Fruit fly (Drosophila melanogaster): ENCODE data around the gene Claspin.

Claspin gene

DNA sequence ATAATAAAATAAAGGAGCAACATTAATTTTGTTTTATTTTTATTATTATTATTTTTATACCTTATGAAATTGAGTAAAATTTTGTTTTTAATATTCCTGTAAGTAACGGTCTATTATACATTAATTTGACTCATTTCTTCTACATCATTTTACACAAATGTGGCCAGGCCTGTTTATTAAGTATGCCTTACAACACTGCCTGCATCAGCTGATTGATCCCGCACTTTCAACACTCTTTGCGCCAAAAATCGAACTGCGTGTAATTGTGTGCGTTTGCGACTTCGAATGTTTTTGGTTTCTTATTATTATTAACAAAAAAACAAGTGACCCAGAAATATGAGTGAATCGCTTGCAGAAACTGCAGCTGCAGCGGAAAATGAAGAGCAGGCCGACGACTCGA lies at the start of gene Claspin:
TSS of gene Claspin (plus strand) at position 185 of the 400 bp plus-strand sequence.
- TF ChIP-seq fkh (GFP tag; optimal IDR thresholded peaks at IDR 0.05) (no peak), Sox15 (GFP tag; optimal IDR thresholded peaks at IDR 0.05) (peak; percentile 8), esn (GFP tag; optimal IDR thresholded peaks at IDR 0.05) (peak; percentile 53), CG31627 (GFP tag; optimal IDR thresholded peaks at IDR 0.05) (peak; percentile 53), CG3919 (GFP tag; optimal IDR thresholded peaks at IDR 0.05) (no peak), CG8119 (GFP tag; IDR thresholded peaks at IDR 0.05) (no peak), achi (GFP tag; optimal IDR thresholded peaks at IDR 0.05) (no peak), cyc (GFP tag; optimal IDR thresholded peaks at IDR 0.05) (peak; percentile 38), lz (GFP tag; optimal IDR thresholded peaks at IDR 0.05) (peak; percentile 33)

DNA sequence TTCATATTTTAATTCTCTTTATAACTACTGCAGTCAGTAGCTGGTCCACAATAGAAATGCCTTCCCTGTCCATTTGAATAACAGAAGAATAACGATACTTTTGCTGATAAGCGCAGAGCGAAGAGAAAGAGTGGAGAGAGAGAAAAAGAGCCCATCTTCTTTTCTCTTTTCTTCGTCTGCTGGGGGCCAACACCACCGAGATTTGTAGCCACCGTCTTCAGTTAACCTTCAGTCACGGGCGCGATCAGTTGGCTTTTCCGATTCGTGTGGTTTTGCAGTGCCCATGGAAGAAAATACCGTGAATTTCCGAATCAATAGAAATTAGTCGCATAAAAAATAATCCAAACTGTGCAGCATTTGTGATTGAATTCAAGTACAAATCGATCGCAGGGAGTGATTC lies 49.8 kb upstream of the Claspin start, which contains the start of gene CG1273:
TSS of gene CG1273 (plus strand) at position 218 of the 400 bp plus-strand sequence.
- peak; percentile 10 for TF ChIP-seq esn (GFP tag; optimal IDR thresholded peaks at IDR 0.05)
- TF ChIP-seq fd85E (GFP tag; optimal IDR thresholded peaks at IDR 0.05) = no peak

dm6 chr3L:4264963-4265362 lies 48.3 kb upstream of the Claspin start:
- TF ChIP-seq CG32006 (GFP tag; optimal IDR thresholded peaks at IDR 0.05) (peak; percentile 33), Hr38 (GFP tag; optimal IDR thresholded peaks at IDR 0.05) (no peak), CG34406 (GFP tag; optimal IDR thresholded peaks at IDR 0.05) (no peak), CG6163 (GFP tag; IDR thresholded peaks at IDR 0.05) (0 out of 3 replicates have a peak, but pooled peaks have one; percentile 6), Eip78C (GFP tag) (peak; percentile 63), Eip93F (GFP tag; optimal IDR thresholded peaks at IDR 0.05) (no peak), OdsH (GFP tag; optimal IDR thresholded peaks at IDR 0.05) (no peak)

- TF ChIP-seq dsx (GFP tag; optimal IDR thresholded peaks at IDR 0.05; ENCODE audit: poor library complexity, severe bottlenecking) (no peak), CG8119 (GFP tag; IDR thresholded peaks at IDR 0.05) (no peak), CG8632 (GFP tag; optimal IDR thresholded peaks at IDR 0.05) (no peak), lz (GFP tag; optimal IDR thresholded peaks at IDR 0.05) (no peak), CG6163 (GFP tag; IDR thresholded peaks at IDR 0.05) (no peak), Met (GFP tag; optimal IDR thresholded peaks at IDR 0.05) (no peak), CG9139 (GFP tag; optimal IDR thresholded peaks at IDR 0.05) (no peak), pdm3 (GFP tag; optimal IDR thresholded peaks at IDR 0.05) (no peak), acj6 (GFP tag; optimal IDR thresholded peaks at IDR 0.05) (no peak), cyc (GFP tag; optimal IDR thresholded peaks at IDR 0.05) (no peak), spab (GFP tag; optimal IDR thresholded peaks at IDR 0.05) (no peak), salr (GFP tag; optimal IDR thresholded peaks at IDR 0.05) (no peak), Ets21C (GFP tag; optimal IDR thresholded peaks at IDR 0.05) (no peak)
Measured at dm6 chr3L:4265836-4266235, 47.4 kb upstream of the Claspin start.

dm6 chr3L:4267403-4267802 lies 45.9 kb upstream of the Claspin start, which contains the start of gene CG33764:
TSS of gene CG33764 (minus strand) at chr3L:4267503.
- no peak for TF ChIP-seq Hr4 (GFP tag; optimal IDR thresholded peaks at IDR 0.05)
- no peak for TF ChIP-seq CG10631 (GFP tag; optimal IDR thresholded peaks at IDR 0.05)
- TF ChIP-seq CG32006 (GFP tag; optimal IDR thresholded peaks at IDR 0.05) = no peak
- TF ChIP-seq CG8632 (GFP tag; optimal IDR thresholded peaks at IDR 0.05) = no peak
- no peak for TF ChIP-seq CG11294 (GFP tag; IDR thresholded peaks at IDR 0.05)
- TF ChIP-seq CG8119 (GFP tag; IDR thresholded peaks at IDR 0.05) = no peak
- no peak for TF ChIP-seq Sox14 (GFP tag; optimal IDR thresholded peaks at IDR 0.05)
- TF ChIP-seq eg (GFP tag; IDR thresholded peaks at IDR 0.05) = no peak
- no peak for TF ChIP-seq Eip93F (GFP tag; optimal IDR thresholded peaks at IDR 0.05)
- no peak for TF ChIP-seq CG31627 (GFP tag; optimal IDR thresholded peaks at IDR 0.05)

- peak; percentile 54 for TF ChIP-seq Blimp-1 (GFP tag; optimal IDR thresholded peaks at IDR 0.05)
- TF ChIP-seq Sox15 (GFP tag; optimal IDR thresholded peaks at IDR 0.05) = no peak
- no peak for TF ChIP-seq CG3919 (GFP tag; optimal IDR thresholded peaks at IDR 0.05)
- no peak for TF ChIP-seq CG11294 (GFP tag; IDR thresholded peaks at IDR 0.05)
Measured at dm6 chr3L:4269208-4269607, 44.1 kb upstream of the Claspin start.

Measured in whole organism, prepupa.